Worm (Caenorhabditis elegans): ENCODE data around the gene gob-1.

DNA sequence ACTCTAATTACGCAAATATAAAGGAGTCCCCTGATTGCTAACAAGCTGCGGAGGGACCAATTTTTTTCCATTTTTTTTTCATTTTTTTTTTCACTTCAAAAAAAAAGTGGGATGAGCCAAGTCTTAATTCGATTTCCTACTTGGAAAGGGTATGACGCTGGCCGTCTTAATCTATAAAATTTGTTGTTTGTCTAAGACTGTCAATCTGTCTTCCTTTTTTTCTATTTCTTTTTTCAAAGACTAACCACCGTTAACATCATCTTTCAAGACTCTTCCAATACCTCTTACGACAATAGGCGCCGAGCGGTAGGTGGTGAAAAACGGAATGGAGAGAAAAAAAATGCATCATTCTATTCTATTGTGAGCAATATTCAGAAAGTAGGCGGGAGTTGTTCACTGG lies 28.4 kb upstream of the gob-1 start:
- no peak for TF ChIP-seq him-1 (tag; optimal IDR thresholded peaks at IDR 0.05)
- TF ChIP-seq dao-5 (tag; optimal IDR thresholded peaks at IDR 0.05), result no peak
